Worm (Caenorhabditis elegans): ENCODE measurements around the gene str-229.
A peak's percentile ranks its signal among the peaks of the same experiment; 100 is the strongest.

Gene str-229

ce11 chrV:3890761-3891160, 11.6 kb downstream of the str-229 start, which contains the start of gene C17E7.9:
Gene C17E7.9 (minus strand): TSS chrV:3890861.
- no peak for TF ChIP-seq vab-7 (GFP tag; IDR thresholded peaks at IDR 0.05)

ce11 chrV:3889113-3889512, 13.2 kb downstream of the str-229 start, which contains the start of gene C17E7.13:
Gene C17E7.13 (minus strand): TSS chrV:3889288.
- peak; percentile 61 for TF ChIP-seq pqm-1 (tag; optimal IDR thresholded peaks at IDR 0.05)
- TF ChIP-seq dve-1 (tag; optimal IDR thresholded peaks at IDR 0.05; ENCODE audit: insufficient read depth): no peak
- TF ChIP-seq nhr-28 (tag; optimal IDR thresholded peaks at IDR 0.05): peak; percentile 39
- no peak for TF ChIP-seq skn-1 (tag; optimal IDR thresholded peaks at IDR 0.05)
- no peak for TF ChIP-seq daf-16 (GFP tag; optimal IDR thresholded peaks at IDR 0.05)
- TF ChIP-seq daf-16 (tag; optimal IDR thresholded peaks at IDR 0.05): peak; percentile 49

- TF ChIP-seq ceh-20 (GFP tag; IDR thresholded peaks at IDR 0.05): no peak
- no peak for TF ChIP-seq ZK337.2 (GFP tag; IDR thresholded peaks at IDR 0.05)
- no peak for TF ChIP-seq hlh-11 (tag; optimal IDR thresholded peaks at IDR 0.05)
Observed at ce11 chrV:3886104-3886503, 16.3 kb downstream of the str-229 start, which contains the start of gene nhr-124. Gene nhr-124 (minus strand): TSS chrV:3886204.

- TF ChIP-seq aha-1 (tag) (peak; percentile 90), cey-2 (tag; optimal IDR thresholded peaks at IDR 0.05; ENCODE audit: borderline replicate concordance, insufficient read depth) (no peak)
Observed at ce11 chrV:3884550-3884949, 17.8 kb downstream of the str-229 start.

ce11 chrV:3878223-3878622, 24.1 kb downstream of the str-229 start, which contains the start of gene nhr-159:
Gene nhr-159 (minus strand): TSS chrV:3878323.
- TF ChIP-seq mxl-2 (GFP tag; conservative IDR thresholded peaks at IDR 0.05) (no peak), mep-1 (tag; optimal IDR thresholded peaks at IDR 0.05) (no peak)

ce11 chrV:3877242-3877641, 25.1 kb downstream of the str-229 start:
- TF ChIP-seq mep-1 (tag; optimal IDR thresholded peaks at IDR 0.05) (no peak), spr-3 (GFP tag; optimal IDR thresholded peaks at IDR 0.05) (no peak), daf-12 (tag; optimal IDR thresholded peaks at IDR 0.05) (no peak), jun-1 (tag; optimal IDR thresholded peaks at IDR 0.05) (no peak), ZK337.2 (GFP tag; IDR thresholded peaks at IDR 0.05) (no peak), nhr-41 (GFP tag; IDR thresholded peaks at IDR 0.05) (no peak), sdz-12 (GFP tag; optimal IDR thresholded peaks at IDR 0.05) (no peak), Y105C5A.15 (GFP tag; IDR thresholded peaks at IDR 0.05) (no peak), duxl-1 (tag; optimal IDR thresholded peaks at IDR 0.05; ENCODE audit: poor library complexity) (no peak), lin-1 (GFP tag; IDR thresholded peaks at IDR 0.05) (no peak), T20F7.1 (GFP tag; optimal IDR thresholded peaks at IDR 0.05) (no peak), aly-2 (tag; optimal IDR thresholded peaks at IDR 0.05) (no peak), lir-3 (tag; optimal IDR thresholded peaks at IDR 0.05) (no peak), lim-7 (GFP tag; IDR thresholded peaks at IDR 0.05) (no peak), dve-1 (tag; optimal IDR thresholded peaks at IDR 0.05; ENCODE audit: insufficient read depth) (no peak), egl-43 (GFP tag; IDR thresholded peaks at IDR 0.05) (no peak)

- TF ChIP-seq dmd-6 (GFP tag; IDR thresholded peaks at IDR 0.05) (no peak), zfp-3 (GFP tag; conservative IDR thresholded peaks at IDR 0.05) (no peak), ztf-11 (tag; optimal IDR thresholded peaks at IDR 0.05) (no peak), F37D6.2 (tag; optimal IDR thresholded peaks at IDR 0.05) (peak; percentile 8), daf-19 (GFP tag; conservative IDR thresholded peaks at IDR 0.05) (no peak), nhr-76 (tag; optimal IDR thresholded peaks at IDR 0.05) (no peak), php-3 (GFP tag; IDR thresholded peaks at IDR 0.05) (no peak), T26A8.4 (GFP tag; IDR thresholded peaks at IDR 0.05) (no peak), mes-2 (tag; optimal IDR thresholded peaks at IDR 0.05; ENCODE audit: poor library complexity, severe bottlenecking) (no peak), vab-7 (GFP tag; IDR thresholded peaks at IDR 0.05) (no peak), ces-1 (GFP tag; optimal IDR thresholded peaks at IDR 0.05) (no peak), Y5F2A.4 (GFP tag; optimal IDR thresholded peaks at IDR 0.05) (no peak), fos-1 (tag; optimal IDR thresholded peaks at IDR 0.05) (no peak), nhr-111 (GFP tag; optimal IDR thresholded peaks at IDR 0.05) (no peak), jun-1 (tag; optimal IDR thresholded peaks at IDR 0.05) (no peak)
Observed at ce11 chrV:3874102-3874744, 28.1 kb downstream of the str-229 start, which contains the start of gene nhr-158. Gene nhr-158 (minus strand): TSS chrV:3874152.
